Worm (Caenorhabditis elegans) whole organism, L2 larva: Measurements from ENCODE around the gene ZC239.13.

Experiments
- C34F6.9 ChIP-seq: fragments of 150-350 bp; optimal IDR thresholded peaks from 2 replicates; lab custom pipeline; 2014; ENCODE audit warnings: missing biosample characterization, missing genetic modification characterization
- Y55F3AM.14 ChIP-seq: fragments of 200-800 bp; sonication (Bioruptor generic); optimal IDR thresholded peaks from 2 replicates; lab custom pipeline; 2018; ENCODE audit warnings: mild to moderate bottlenecking, missing genetic modification characterization, missing compliant biosample characterization
- ZK546.5 ChIP-seq: sonication (generic microtip); optimal IDR thresholded peaks from 2 replicates; lab custom pipeline; 2017; ENCODE audit warnings: missing biosample characterization, missing genetic modification characterization
- alr-1 ChIP-seq: fragments of 150-350 bp; optimal IDR thresholded peaks from 2 replicates; lab custom pipeline; 2014; ENCODE audit warnings: missing biosample characterization, missing genetic modification characterization
- blmp-1 ChIP-seq: sonication (generic microtip); optimal IDR thresholded peaks from 2 replicates; lab custom pipeline; 2017; ENCODE audit warnings: missing genetic modification characterization, mild to moderate bottlenecking, missing compliant biosample characterization, antibody characterized with exemption, moderate library complexity; ENCODE audit not compliant: insufficient read depth
- ceh-16 ChIP-seq: fragments of 150-350 bp; optimal IDR thresholded peaks from 2 replicates; lab custom pipeline; 2014; ENCODE audit warnings: missing biosample characterization, missing genetic modification characterization
- ceh-82 ChIP-seq: fragments of 150-350 bp; optimal IDR thresholded peaks from 2 replicates; lab custom pipeline; 2014; ENCODE audit warnings: missing biosample characterization, missing genetic modification characterization
- crh-2 ChIP-seq: sonication (generic microtip); optimal IDR thresholded peaks from 2 replicates; lab custom pipeline; 2017; ENCODE audit warnings: missing biosample characterization, missing genetic modification characterization
- elt-3 ChIP-seq: sonication (generic microtip); optimal IDR thresholded peaks from 2 replicates; lab custom pipeline; 2017; ENCODE audit warnings: missing biosample characterization, missing genetic modification characterization
- fos-1 ChIP-seq: fragments of 150-350 bp; optimal IDR thresholded peaks from 2 replicates; lab custom pipeline; 2014; ENCODE audit warnings: missing biosample characterization, missing genetic modification characterization
- lin-11 ChIP-seq: fragments of 150-350 bp; sonication (generic microtip); optimal IDR thresholded peaks from 2 replicates; lab custom pipeline; 2014; ENCODE audit warnings: missing biosample characterization, missing genetic modification characterization, inconsistent platforms, mixed read lengths
- lin-13 ChIP-seq: fragments of 150-350 bp; optimal IDR thresholded peaks from 2 replicates; lab custom pipeline; 2014; ENCODE audit warnings: missing biosample characterization, missing genetic modification reagents, missing genetic modification characterization
- lin-39 ChIP-seq: fragments of 150-350 bp; optimal IDR thresholded peaks from 2 replicates; lab custom pipeline; 2014; ENCODE audit warnings: missing biosample characterization, missing genetic modification reagents, missing genetic modification characterization
- lsy-2 ChIP-seq, 2 experiments: fragments of 150-350 bp in 1 of 2; sonication (generic microtip) in 1 of 2; optimal IDR thresholded peaks; 2 replicates each; lab custom pipeline; 2014 to 2017; ENCODE audit warnings: missing biosample characterization in 2 of 2, missing genetic modification characterization in 2 of 2
- mab-5 ChIP-seq: fragments of 150-350 bp; optimal IDR thresholded peaks from 2 replicates; lab custom pipeline; 2014; ENCODE audit warnings: missing biosample characterization, missing genetic modification characterization
- mbf-1 ChIP-seq: sonication (generic microtip); optimal IDR thresholded peaks from 2 replicates; lab custom pipeline; 2017; ENCODE audit warnings: missing biosample characterization, missing genetic modification characterization
- mdl-1 ChIP-seq, 2 experiments: fragments of 150-350 bp in 1 of 2; sonication (generic microtip) in 1 of 2; optimal IDR thresholded peaks; 2 replicates each; lab custom pipeline; 2017; ENCODE audit warnings: missing biosample characterization in 2 of 2, missing genetic modification characterization in 2 of 2
- nhr-11 ChIP-seq: fragments of 150-350 bp; optimal IDR thresholded peaks from 2 replicates; lab custom pipeline; 2014; ENCODE audit warnings: missing biosample characterization, missing genetic modification characterization
- nhr-12 ChIP-seq: fragments of 150-350 bp; optimal IDR thresholded peaks from 2 replicates; lab custom pipeline; 2014; ENCODE audit warnings: missing biosample characterization, missing genetic modification characterization
- nhr-129 ChIP-seq: fragments of 150-350 bp; optimal IDR thresholded peaks from 2 replicates; lab custom pipeline; 2014; ENCODE audit warnings: missing biosample characterization, missing genetic modification characterization
- nhr-21 ChIP-seq: fragments of 150-350 bp; optimal IDR thresholded peaks from 2 replicates; lab custom pipeline; 2014; ENCODE audit warnings: missing biosample characterization, missing genetic modification characterization
- nhr-23 ChIP-seq: fragments of 150-350 bp; optimal IDR thresholded peaks from 2 replicates; lab custom pipeline; 2014; ENCODE audit warnings: missing biosample characterization, missing genetic modification reagents, missing genetic modification characterization
- nhr-237 ChIP-seq: fragments of 150-350 bp; optimal IDR thresholded peaks from 2 replicates; lab custom pipeline; 2014; ENCODE audit warnings: missing biosample characterization, missing genetic modification characterization
- nhr-25 ChIP-seq: fragments of 150-350 bp; sonication (generic microtip); optimal IDR thresholded peaks from 3 replicates; lab custom pipeline; 2014; ENCODE audit warnings: missing biosample characterization, missing genetic modification characterization
- nhr-77 ChIP-seq: fragments of 150-350 bp; optimal IDR thresholded peaks from 2 replicates; lab custom pipeline; 2014; ENCODE audit warnings: missing biosample characterization, missing genetic modification characterization
- peb-1 ChIP-seq: fragments of 150-350 bp; optimal IDR thresholded peaks from 2 replicates; lab custom pipeline; 2014; ENCODE audit warnings: missing biosample characterization, missing genetic modification characterization
- sem-4 ChIP-seq: fragments of 150-350 bp; optimal IDR thresholded peaks from 2 replicates; lab custom pipeline; 2014; ENCODE audit warnings: missing biosample characterization, missing genetic modification reagents, missing genetic modification characterization
- skn-1 ChIP-seq: sonication (generic microtip); optimal IDR thresholded peaks from 2 replicates; lab custom pipeline; 2017; ENCODE audit warnings: missing biosample characterization, missing genetic modification characterization
- sma-9 ChIP-seq, 2 experiments: fragments of 150-350 bp in 1 of 2; sonication (generic microtip) in 1 of 2; optimal IDR thresholded peaks; 2 replicates each; lab custom pipeline; 2014 to 2016; ENCODE audit warnings: missing genetic modification characterization in 2 of 2, mild to moderate bottlenecking in 1 of 2, missing biosample characterization in 1 of 2, missing compliant biosample characterization in 1 of 2, missing genetic modification reagents in 1 of 2, moderate library complexity in 1 of 2
- unc-39 ChIP-seq: fragments of 150-350 bp; optimal IDR thresholded peaks from 2 replicates; lab custom pipeline; 2014; ENCODE audit warnings: missing biosample characterization, missing genetic modification characterization
- unc-55 ChIP-seq: fragments of 150-350 bp; sonication (generic microtip); optimal IDR thresholded peaks from 3 replicates; lab custom pipeline; 2014; ENCODE audit warnings: missing biosample characterization, missing genetic modification reagents, missing genetic modification characterization
- zag-1 ChIP-seq: fragments of 150-350 bp; optimal IDR thresholded peaks from 2 replicates; lab custom pipeline; 2014; ENCODE audit warnings: missing biosample characterization, missing genetic modification characterization
- ztf-1 ChIP-seq: fragments of 200-800 bp; sonication (Bioruptor generic); conservative IDR thresholded peaks from 2 replicates; pipeline ENCODE4 v1.3.6; 2022; ENCODE audit warnings: missing genetic modification characterization, missing compliant biosample characterization
- ztf-11 ChIP-seq: sonication (generic microtip); optimal IDR thresholded peaks from 2 replicates; lab custom pipeline; 2017; ENCODE audit warnings: missing biosample characterization, missing genetic modification characterization
- ztf-4 ChIP-seq: fragments of 150-350 bp; optimal IDR thresholded peaks from 2 replicates; lab custom pipeline; 2014; ENCODE audit warnings: missing biosample characterization, missing genetic modification characterization

Gene ZC239.13

ce11 chrII:3222686-3223085 is at the start of gene ZC239.13:
Gene ZC239.13 (minus strand): TSS chrII:3222839.
- TF ChIP-seq mbf-1 (tag; lab: Kevin White, UChicago): no peak
- TF ChIP-seq nhr-12 (tag; lab: Kevin White, UChicago): no peak
- no peak for TF ChIP-seq C34F6.9
- peak; percentile 5 for TF ChIP-seq fos-1

ce11 chrII:3270598-3270997 is 48.0 kb upstream of the ZC239.13 start:
- TF ChIP-seq peb-1 (tag; lab: Kevin White, UChicago) (no peak), ZK546.5 (tag; lab: Kevin White, UChicago) (no peak), lin-13 (GFP tag; lab: Kevin White, UChicago) (no peak), ztf-4 (no peak), sem-4 (no peak), unc-39 (tag; lab: Kevin White, UChicago) (no peak), nhr-25 (tag; lab: Kevin White, UChicago) (no peak), zag-1 (no peak), unc-55 (peak; percentile 66), nhr-11 (tag; lab: Kevin White, UChicago) (no peak), C34F6.9 (peak; percentile 66), ceh-82 (tag; lab: Kevin White, UChicago) (no peak), nhr-77 (tag; lab: Kevin White, UChicago) (no peak), lsy-2 (tag; optimal IDR thresholded peaks at IDR 0.05; lab: Kevin White, UChicago) (peak in 1 of 2 experiments; percentile 38)
- TF ChIP-seq, all 48 proteins: peak for 3

- TF ChIP-seq mab-5 (no peak), crh-2 (tag; lab: Kevin White, UChicago) (peak; percentile 12)
These were observed 45.2 kb upstream of the ZC239.13 start for ce11 chrII:3267815-3268214.

- TF ChIP-seq unc-55 (no peak), blmp-1 (no peak), nhr-25 (tag; lab: Kevin White, UChicago) (no peak), ceh-82 (tag; lab: Kevin White, UChicago) (no peak), elt-3 (tag; lab: Kevin White, UChicago) (no peak), nhr-129 (tag; lab: Kevin White, UChicago) (no peak), alr-1 (tag; lab: Kevin White, UChicago) (no peak), lin-11 (tag; lab: Kevin White, UChicago) (no peak), peb-1 (tag; lab: Kevin White, UChicago) (no peak), nhr-11 (tag; lab: Kevin White, UChicago) (no peak), nhr-21 (no peak), nhr-77 (tag; lab: Kevin White, UChicago) (no peak), fos-1 (no peak), lin-13 (GFP tag; lab: Kevin White, UChicago) (no peak)
These were observed 44.7 kb upstream of the ZC239.13 start, which contains the start of gene F02E11.7 for ce11 chrII:3267365-3267764. Gene F02E11.7 (plus strand): TSS chrII:3267665.

ce11 chrII:3264704-3265103 is 42.1 kb upstream of the ZC239.13 start:
- no peak for TF ChIP-seq nhr-21
- no peak for TF ChIP-seq ztf-11 (tag; lab: Kevin White, UChicago)
- TF ChIP-seq sem-4: no peak
- TF ChIP-seq alr-1 (tag; lab: Kevin White, UChicago): no peak
- no peak for TF ChIP-seq mbf-1 (tag; lab: Kevin White, UChicago)
- TF ChIP-seq mdl-1 (tag; optimal IDR thresholded peaks at IDR 0.05; lab: Kevin White, UChicago): no peak
- TF ChIP-seq unc-39 (tag; lab: Kevin White, UChicago): no peak
- TF ChIP-seq nhr-23 (tag; lab: Kevin White, UChicago): no peak
- TF ChIP-seq crh-2 (tag; lab: Kevin White, UChicago): no peak
- no peak for TF ChIP-seq nhr-129 (tag; lab: Kevin White, UChicago)
- TF ChIP-seq lin-39 (tag; lab: Kevin White, UChicago): no peak
- TF ChIP-seq ceh-82 (tag; lab: Kevin White, UChicago): no peak
- TF ChIP-seq nhr-77 (tag; lab: Kevin White, UChicago): no peak
- TF ChIP-seq sma-9 (GFP tag; optimal IDR thresholded peaks at IDR 0.05; lab: Kevin White, UChicago): no peak
- no peak for TF ChIP-seq sma-9 (tag; optimal IDR thresholded peaks at IDR 0.05; lab: Kevin White, UChicago)
- no peak for TF ChIP-seq ceh-16
- TF ChIP-seq nhr-237 (tag; lab: Kevin White, UChicago): no peak
- no peak for TF ChIP-seq ztf-1 (GFP tag; lab: Robert Waterston, UW)
- no peak for TF ChIP-seq skn-1 (tag; lab: Kevin White, UChicago)
- TF ChIP-seq ztf-4: no peak
- no peak for TF ChIP-seq Y55F3AM.14 (GFP tag; lab: Kevin White, UChicago)
